Fruit fly (Drosophila melanogaster): ENCODE measurements around the gene CG9782.

CG9782 gene

DNA sequence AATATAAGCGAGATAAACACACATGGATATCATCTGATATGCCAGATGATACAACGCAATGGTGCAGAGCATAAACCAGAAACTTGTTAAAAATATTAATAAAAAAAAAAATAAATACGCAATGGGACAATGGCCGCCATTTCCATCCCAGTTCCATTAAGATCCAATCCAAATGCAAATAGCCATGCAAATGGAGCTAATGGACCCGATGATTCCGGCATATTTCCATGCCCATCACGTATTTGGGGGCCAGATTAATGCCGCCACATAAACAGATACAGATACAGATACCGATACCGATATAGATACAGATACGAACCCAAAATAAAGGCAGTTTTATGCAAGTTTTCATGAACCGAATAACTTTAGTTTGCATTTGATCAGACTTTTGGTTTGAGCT lies 2.1 kb upstream of the CG9782 start:
- no peak for TF ChIP-seq Snoo (tag; optimal IDR thresholded peaks at IDR 0.05)
- TF ChIP-seq CG34367 (tag; optimal IDR thresholded peaks at IDR 0.05) = no peak
- no peak for TF ChIP-seq Pif1B (GFP tag; optimal IDR thresholded peaks at IDR 0.05)
- TF ChIP-seq rn (GFP tag; IDR thresholded peaks at IDR 0.05) = no peak
- TF ChIP-seq CG10348 (GFP tag; IDR thresholded peaks at IDR 0.05) = no peak
- no peak for TF ChIP-seq CG9948 (tag; optimal IDR thresholded peaks at IDR 0.05)
- no peak for TF ChIP-seq Ets98B (GFP tag; IDR thresholded peaks at IDR 0.05)
- no peak for TF ChIP-seq CG12605 (GFP tag; IDR thresholded peaks at IDR 0.05)
- TF ChIP-seq Pif1A (GFP tag; optimal IDR thresholded peaks at IDR 0.05) = no peak
- no peak for TF ChIP-seq CG15710 (tag; optimal IDR thresholded peaks at IDR 0.05)
- TF ChIP-seq gl (tag; optimal IDR thresholded peaks at IDR 0.05) = no peak

DNA sequence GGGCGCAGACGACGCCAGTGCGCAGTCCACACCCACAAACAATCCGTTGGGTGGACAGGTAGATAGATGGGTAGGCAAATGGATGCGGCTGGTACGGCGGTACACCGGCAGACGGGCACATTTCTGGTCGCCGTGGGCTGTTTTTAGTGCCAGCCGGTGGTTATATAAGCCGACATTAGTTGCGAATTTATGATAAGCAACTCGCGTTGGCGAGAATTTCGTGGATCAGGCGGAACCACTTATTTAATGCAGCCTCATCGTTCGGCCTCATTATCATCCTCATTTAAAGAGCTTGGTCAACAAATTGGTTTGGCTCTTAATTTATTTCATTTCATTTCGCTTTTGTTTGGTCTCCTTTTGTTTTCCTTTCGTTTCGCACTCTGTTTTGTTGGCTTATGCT lies 2.7 kb downstream of the CG9782 start:
- no peak for TF ChIP-seq Snoo (tag; optimal IDR thresholded peaks at IDR 0.05)

DNA sequence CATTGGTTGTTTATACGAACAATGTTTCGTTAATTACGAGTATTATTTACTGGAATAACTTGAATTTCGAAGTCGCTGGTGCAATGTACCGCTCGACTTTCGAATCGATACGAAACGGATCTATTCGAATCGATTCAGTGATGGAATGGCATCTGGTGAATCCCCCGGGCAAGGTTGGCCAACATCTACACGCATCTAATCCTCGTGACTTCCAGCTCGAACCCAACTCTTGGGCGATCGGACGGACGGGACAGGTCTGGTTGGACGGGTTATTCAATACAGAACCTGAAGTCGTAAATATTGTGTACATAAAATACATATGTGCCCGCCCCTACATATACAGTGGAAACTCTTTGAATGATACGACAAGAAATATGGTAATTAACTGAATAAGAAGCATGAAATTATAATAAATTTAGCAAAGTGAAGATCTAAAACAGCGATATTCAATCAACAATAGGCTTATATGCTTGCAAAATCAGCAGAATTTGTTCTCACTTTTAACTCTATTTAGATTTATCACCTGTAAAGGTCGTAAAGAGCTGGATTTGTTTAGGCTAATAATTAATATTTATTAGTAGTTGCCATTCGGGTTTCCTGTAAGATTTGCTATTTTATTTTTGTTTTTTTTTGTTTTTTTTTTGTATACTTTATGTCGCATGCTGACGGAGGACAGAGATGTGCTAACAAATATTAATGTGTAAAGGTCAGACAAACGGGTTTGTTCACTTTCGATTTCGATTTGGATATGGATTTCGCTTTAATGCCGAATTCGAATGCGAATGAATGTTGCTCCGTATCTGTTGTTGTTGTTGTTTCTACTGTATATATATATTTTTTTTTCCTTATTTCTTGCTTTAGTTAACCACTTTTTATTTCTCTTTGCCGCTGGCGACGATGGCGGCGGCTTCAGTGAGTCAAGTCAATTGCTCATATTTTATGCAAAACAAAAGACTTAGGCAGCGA lies 4.3 kb downstream of the CG9782 start:
- TF ChIP-seq CG10348 (GFP tag; IDR thresholded peaks at IDR 0.05) (no peak), rn (GFP tag; IDR thresholded peaks at IDR 0.05) (no peak), CG14655 (GFP tag; optimal IDR thresholded peaks at IDR 0.05) (no peak), CG4496 (GFP tag; IDR thresholded peaks at IDR 0.05) (no peak), Ets98B (GFP tag; IDR thresholded peaks at IDR 0.05) (no peak), Pif1A (GFP tag; optimal IDR thresholded peaks at IDR 0.05) (no peak), CG17806 (tag; optimal IDR thresholded peaks at IDR 0.05) (no peak), CG15710 (tag; optimal IDR thresholded peaks at IDR 0.05) (no peak), CG32121 (GFP tag; IDR thresholded peaks at IDR 0.05) (no peak)

DNA sequence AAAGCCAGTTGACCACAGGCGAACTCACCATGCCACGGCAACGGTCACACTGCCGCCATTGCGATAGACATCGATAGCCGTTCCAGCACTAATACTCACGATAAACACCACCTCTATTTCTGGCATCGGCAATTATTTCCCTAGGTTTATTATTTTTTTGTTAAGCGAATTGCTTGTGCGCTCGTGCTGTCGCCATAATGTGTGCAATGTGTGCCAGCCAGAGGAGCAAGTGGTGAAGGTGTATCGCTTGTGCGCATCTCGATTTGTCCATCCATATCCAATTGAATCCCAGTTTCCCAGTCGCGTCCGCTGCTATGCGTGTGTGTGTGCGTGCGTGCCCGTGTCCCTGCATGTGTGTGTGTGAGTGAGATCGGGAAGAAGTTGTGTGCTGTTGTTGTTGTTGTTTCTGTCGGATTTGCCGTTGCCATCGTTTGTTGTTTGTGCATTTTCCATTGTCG lies 10.8 kb downstream of the CG9782 start, which contains the start of gene mbt:
Gene mbt (plus strand): TSS at position 85 of the 458 bp plus-strand sequence.
- TF ChIP-seq CG13204 (GFP tag; optimal IDR thresholded peaks at IDR 0.05) (peak; percentile 40), EcR (GFP tag; optimal IDR thresholded peaks at IDR 0.05) (peak; percentile 21), CG10348 (GFP tag; IDR thresholded peaks at IDR 0.05) (no peak), CG8301 (tag; optimal IDR thresholded peaks at IDR 0.05) (no peak)

DNA sequence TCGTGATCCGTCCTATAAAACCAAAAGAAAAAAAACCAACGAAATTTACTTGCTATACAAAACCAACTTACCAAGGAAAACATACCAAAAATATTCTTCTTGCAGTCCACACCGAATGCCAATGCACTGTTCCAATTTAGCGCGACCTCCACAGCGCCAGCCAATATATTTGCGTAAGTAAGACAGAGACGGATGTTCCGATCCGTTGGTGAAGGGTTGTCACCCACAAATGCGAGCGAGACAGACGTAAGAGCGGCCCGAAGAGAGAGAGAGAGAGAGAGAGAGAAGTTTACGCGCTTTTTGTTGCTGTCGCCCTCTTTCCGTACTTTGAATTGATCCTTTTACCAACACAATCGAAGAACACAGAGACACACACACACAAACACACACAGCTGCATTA lies 13.6 kb downstream of the CG9782 start:
- TF ChIP-seq rn (GFP tag; IDR thresholded peaks at IDR 0.05) = no peak
- no peak for TF ChIP-seq CG34367 (tag; optimal IDR thresholded peaks at IDR 0.05)
- no peak for TF ChIP-seq CG9948 (tag; optimal IDR thresholded peaks at IDR 0.05)
- no peak for TF ChIP-seq Ets98B (GFP tag; IDR thresholded peaks at IDR 0.05)
- TF ChIP-seq CG13204 (GFP tag; optimal IDR thresholded peaks at IDR 0.05) = peak; percentile 0
- no peak for TF ChIP-seq Snoo (tag; optimal IDR thresholded peaks at IDR 0.05)
- no peak for TF ChIP-seq CG12605 (GFP tag; IDR thresholded peaks at IDR 0.05)
- peak; percentile 37 for TF ChIP-seq EcR (GFP tag; optimal IDR thresholded peaks at IDR 0.05)
- no peak for TF ChIP-seq CG17806 (tag; optimal IDR thresholded peaks at IDR 0.05)
- no peak for TF ChIP-seq Pif1B (GFP tag; optimal IDR thresholded peaks at IDR 0.05)
- TF ChIP-seq CG14655 (GFP tag; optimal IDR thresholded peaks at IDR 0.05) = no peak
- no peak for TF ChIP-seq Pif1A (GFP tag; optimal IDR thresholded peaks at IDR 0.05)
- no peak for TF ChIP-seq CG15710 (tag; optimal IDR thresholded peaks at IDR 0.05)
- TF ChIP-seq CG8159 (tag; optimal IDR thresholded peaks at IDR 0.05) = no peak

DNA sequence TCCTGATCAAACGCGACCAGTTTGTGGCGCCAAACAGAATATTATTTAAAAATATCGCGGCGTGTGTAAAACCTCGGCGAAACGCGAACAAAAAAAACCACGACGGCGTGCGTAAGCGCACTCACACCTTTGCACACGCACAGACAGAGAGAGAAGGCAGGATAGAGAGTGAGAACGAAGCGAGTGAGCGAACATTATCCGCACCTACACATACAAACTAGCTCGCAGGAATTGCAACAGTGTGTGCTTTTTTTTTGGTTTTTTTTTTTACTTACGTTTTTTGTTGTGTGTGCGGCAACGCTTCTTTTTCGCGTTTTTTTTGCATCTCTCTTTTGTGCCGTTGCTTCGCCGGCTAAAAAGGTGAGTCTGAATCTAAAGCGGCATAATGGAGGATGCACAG lies 21.6 kb downstream of the CG9782 start:
- TF ChIP-seq CG32121 (GFP tag; IDR thresholded peaks at IDR 0.05) (peak; percentile 89), CG17806 (tag; optimal IDR thresholded peaks at IDR 0.05) (peak; percentile 88), gl (tag; optimal IDR thresholded peaks at IDR 0.05) (peak; percentile 99), Snoo (tag; optimal IDR thresholded peaks at IDR 0.05) (peak; percentile 92), CG34367 (tag; optimal IDR thresholded peaks at IDR 0.05) (peak; percentile 96), Ets98B (GFP tag; IDR thresholded peaks at IDR 0.05) (peak; percentile 91), CG13204 (GFP tag; optimal IDR thresholded peaks at IDR 0.05) (peak; percentile 98), rn (GFP tag; IDR thresholded peaks at IDR 0.05) (peak; percentile 78), CG15710 (tag; optimal IDR thresholded peaks at IDR 0.05) (peak; percentile 94), CG14655 (GFP tag; optimal IDR thresholded peaks at IDR 0.05) (peak; percentile 86), Pif1B (GFP tag; optimal IDR thresholded peaks at IDR 0.05) (peak; percentile 96), CG9948 (tag; optimal IDR thresholded peaks at IDR 0.05) (peak; percentile 85), Pif1A (GFP tag; optimal IDR thresholded peaks at IDR 0.05) (peak; percentile 97), CG12605 (GFP tag; IDR thresholded peaks at IDR 0.05) (peak; percentile 99), CG8159 (tag; optimal IDR thresholded peaks at IDR 0.05) (peak; percentile 92), fd96Ca (GFP tag; IDR thresholded peaks at IDR 0.05) (peak; percentile 93), CG4496 (GFP tag; IDR thresholded peaks at IDR 0.05) (peak; percentile 97), CG8301 (tag; optimal IDR thresholded peaks at IDR 0.05) (peak; percentile 76), CG10348 (GFP tag; IDR thresholded peaks at IDR 0.05) (no peak), D1 (tag; optimal IDR thresholded peaks at IDR 0.05) (no peak), EcR (GFP tag; optimal IDR thresholded peaks at IDR 0.05) (peak; percentile 69)
